Fruit fly (Drosophila melanogaster) whole organism, pupa: ENCODE data around the gene Blm.

ENCODE experiments used
- CG10348 ChIP-seq: fragments of 200-800 bp; sonication (Bioruptor generic); IDR thresholded peaks from 2 replicates; pipeline ENCODE4 v1.3.6; 2022; ENCODE audit warnings: missing biosample characterization, missing genetic modification characterization
- CG12605 ChIP-seq: fragments of 200-800 bp; sonication (Bioruptor generic); IDR thresholded peaks from 2 replicates; pipeline ENCODE4 v1.3.6; 2022; ENCODE audit warnings: missing biosample characterization, missing genetic modification characterization
- CG13204 ChIP-seq: fragments of 200-800 bp; sonication (Bioruptor generic); optimal IDR thresholded peaks from 2 replicates; lab custom pipeline; 2018; ENCODE audit warnings: missing biosample characterization, mild to moderate bottlenecking, missing genetic modification characterization, moderate library complexity
- CG14655 ChIP-seq: fragments of 200-800 bp; sonication (Bioruptor generic); optimal IDR thresholded peaks from 3 replicates; lab custom pipeline; 2017; ENCODE audit warnings: mild to moderate bottlenecking, missing biosample characterization, missing genetic modification reagents, missing genetic modification characterization
- CG15710 ChIP-seq: fragments of 200-800 bp; sonication (Bioruptor generic); optimal IDR thresholded peaks from 2 replicates; lab custom pipeline; 2018; ENCODE audit warnings: missing biosample characterization, mild to moderate bottlenecking, missing genetic modification characterization, moderate library complexity
- CG17806 ChIP-seq: fragments of 200-800 bp; sonication (Bioruptor generic); optimal IDR thresholded peaks from 2 replicates; lab custom pipeline; 2018; ENCODE audit warnings: missing biosample characterization, mild to moderate bottlenecking, missing genetic modification characterization, moderate library complexity
- CG32121 ChIP-seq: fragments of 200-800 bp; sonication (Bioruptor generic); IDR thresholded peaks from 2 replicates; pipeline ENCODE4 v1.3.6; 2022; ENCODE audit warnings: missing biosample characterization, missing genetic modification characterization
- CG34367 ChIP-seq: fragments of 200-800 bp; sonication (Bioruptor generic); optimal IDR thresholded peaks from 2 replicates; lab custom pipeline; 2018; ENCODE audit warnings: missing biosample characterization, mild to moderate bottlenecking, missing genetic modification characterization
- CG4496 ChIP-seq: fragments of 200-800 bp; sonication (Bioruptor generic); IDR thresholded peaks from 3 replicates; pipeline ENCODE4 v1.3.6; 2022; ENCODE audit warnings: missing biosample characterization, missing genetic modification characterization
- CG8159 ChIP-seq: fragments of 200-800 bp; sonication (Bioruptor generic); optimal IDR thresholded peaks from 3 replicates; lab custom pipeline; 2018; ENCODE audit warnings: missing biosample characterization, mild to moderate bottlenecking, missing genetic modification characterization, moderate library complexity
- CG9948 ChIP-seq: fragments of 200-800 bp; sonication (Bioruptor generic); optimal IDR thresholded peaks from 2 replicates; lab custom pipeline; 2018; ENCODE audit warnings: missing biosample characterization, mild to moderate bottlenecking, missing genetic modification characterization, moderate library complexity
- D1 ChIP-seq: fragments of 200-800 bp; sonication (Bioruptor generic); optimal IDR thresholded peaks from 2 replicates; lab custom pipeline; 2018; ENCODE audit warnings: missing biosample characterization, mild to moderate bottlenecking, missing genetic modification characterization, moderate library complexity
- EcR ChIP-seq: fragments of 200-800 bp; sonication (Bioruptor generic); optimal IDR thresholded peaks from 3 replicates; lab custom pipeline; 2019; ENCODE audit warnings: missing biosample characterization, missing genetic modification characterization, mild to moderate bottlenecking, moderate library complexity, missing genetic modification reagents
- Ets98B ChIP-seq: fragments of 200-800 bp; sonication (Bioruptor generic); IDR thresholded peaks from 2 replicates; pipeline ENCODE4 v1.3.6; 2022; ENCODE audit warnings: missing biosample characterization, missing genetic modification characterization
- Pif1A ChIP-seq: fragments of 200-800 bp; sonication (Bioruptor generic); optimal IDR thresholded peaks from 3 replicates; lab custom pipeline; 2016; ENCODE audit warnings: missing biosample characterization, missing genetic modification characterization
- Pif1B ChIP-seq: fragments of 200-800 bp; sonication (Bioruptor generic); optimal IDR thresholded peaks from 3 replicates; lab custom pipeline; 2016; ENCODE audit warnings: missing biosample characterization, missing genetic modification characterization
- Snoo ChIP-seq: fragments of 200-800 bp; sonication (Bioruptor generic); optimal IDR thresholded peaks from 3 replicates; lab custom pipeline; 2017; ENCODE audit warnings: missing biosample characterization, mild to moderate bottlenecking, missing genetic modification characterization, inconsistent platforms
- fd96Ca ChIP-seq: fragments of 200-800 bp; sonication (Bioruptor generic); IDR thresholded peaks from 3 replicates; pipeline ENCODE4 v1.3.6; 2022; ENCODE audit warnings: missing biosample characterization, missing genetic modification characterization
- gl ChIP-seq: fragments of 200-800 bp; sonication (Bioruptor generic); optimal IDR thresholded peaks from 2 replicates; lab custom pipeline; 2018; ENCODE audit warnings: missing biosample characterization, mild to moderate bottlenecking, missing genetic modification characterization
- rn ChIP-seq: fragments of 200-800 bp; sonication (Bioruptor generic); IDR thresholded peaks from 2 replicates; pipeline ENCODE4 v1.3.6; 2022; ENCODE audit warnings: missing biosample characterization, missing genetic modification characterization

Blm gene

DNA sequence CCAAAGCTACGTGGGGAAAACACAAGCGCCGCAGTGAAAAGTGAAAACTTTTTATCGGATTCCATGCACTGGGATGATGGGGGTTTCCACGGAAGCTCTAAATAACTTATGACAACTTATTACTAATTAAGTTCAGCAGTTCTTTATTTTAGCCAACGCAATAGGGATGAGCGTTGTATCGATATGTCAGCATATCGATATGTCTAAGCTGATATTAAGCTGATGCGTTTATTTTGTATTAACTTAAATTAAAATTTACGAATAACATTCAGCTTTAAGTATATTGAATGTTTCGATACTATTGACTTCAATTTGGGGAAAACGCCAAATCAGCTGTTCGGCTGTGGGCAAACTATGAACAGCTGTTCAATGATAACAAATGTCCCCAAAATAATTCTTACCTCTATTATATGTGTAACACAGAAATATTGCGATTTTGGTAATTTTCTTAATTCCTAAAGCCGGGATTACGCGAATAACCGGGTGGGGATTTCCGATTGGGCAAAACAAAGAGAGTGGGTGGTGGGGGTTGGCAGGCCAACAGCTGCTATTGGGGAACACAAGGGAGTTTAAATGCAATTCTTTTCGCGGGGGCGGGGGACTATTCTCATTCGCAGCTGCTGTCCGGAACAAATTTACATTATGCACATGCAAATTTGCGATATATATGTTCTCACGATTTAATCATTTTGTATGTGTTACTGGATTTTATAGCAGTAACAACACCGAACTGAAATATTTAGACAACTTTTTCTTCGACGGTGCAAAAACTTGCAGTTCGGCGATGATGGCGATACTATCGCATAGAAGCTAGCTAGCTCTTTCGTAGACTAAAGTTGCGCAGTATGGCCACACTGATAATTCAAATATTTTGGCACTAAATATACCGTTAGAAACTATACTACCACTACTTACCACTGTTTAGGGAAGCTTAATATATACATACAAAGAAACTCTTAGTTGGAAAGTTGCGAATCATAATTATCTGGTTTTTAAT, 8.0 kb upstream of the Blm start, which contains the start of gene CG6923:
CG6923 (minus strand) TSS at position 733 of the 997 bp plus-strand sequence.
- no peak for TF ChIP-seq rn
- no peak for TF ChIP-seq CG12605 (GFP tag; lab: Robert Waterston, UW)
- no peak for TF ChIP-seq CG32121
- no peak for TF ChIP-seq fd96Ca
- no peak for TF ChIP-seq Pif1A (GFP tag; lab: Kevin White, UChicago)
- no peak for TF ChIP-seq EcR (GFP tag; lab: Kevin White, UChicago)
- no peak for TF ChIP-seq Snoo (tag; lab: Kevin White, UChicago)
- TF ChIP-seq gl (tag; lab: Kevin White, UChicago): no peak

DNA sequence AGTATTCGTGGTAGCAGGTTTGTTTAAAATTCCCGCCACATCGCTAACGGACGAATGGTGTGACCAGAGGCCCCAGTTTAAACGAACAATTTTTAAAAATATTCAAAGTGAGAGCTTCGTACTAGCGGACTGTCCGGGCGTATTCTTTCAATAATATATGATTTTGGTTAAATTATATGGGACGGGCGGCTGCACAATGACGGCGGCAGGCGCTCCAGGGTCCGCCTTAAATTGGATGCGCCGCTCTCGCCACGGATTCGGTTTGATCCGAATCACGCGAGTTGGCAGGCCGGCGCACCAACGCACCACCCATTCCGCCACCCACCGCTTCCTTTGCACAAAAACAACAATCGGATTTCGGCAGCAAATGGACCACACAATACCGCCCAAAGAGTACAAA, 6.2 kb downstream of the Blm start, which contains the start of gene CG14721:
CG14721 (plus strand) TSS at position 111 of the 400 bp plus-strand sequence.
- TF ChIP-seq Snoo (tag; lab: Kevin White, UChicago): no peak
- peak; percentile 8; the same call in 1 of the 3 replicates for TF ChIP-seq CG4496 (GFP tag; lab: Robert Waterston, UW)
- TF ChIP-seq CG34367: no peak
- no peak for TF ChIP-seq D1
- no peak for TF ChIP-seq CG17806 (tag; lab: Kevin White, UChicago)
- no peak for TF ChIP-seq CG9948 (tag; lab: Kevin White, UChicago)
- TF ChIP-seq CG12605 (GFP tag; lab: Robert Waterston, UW): no peak

DNA sequence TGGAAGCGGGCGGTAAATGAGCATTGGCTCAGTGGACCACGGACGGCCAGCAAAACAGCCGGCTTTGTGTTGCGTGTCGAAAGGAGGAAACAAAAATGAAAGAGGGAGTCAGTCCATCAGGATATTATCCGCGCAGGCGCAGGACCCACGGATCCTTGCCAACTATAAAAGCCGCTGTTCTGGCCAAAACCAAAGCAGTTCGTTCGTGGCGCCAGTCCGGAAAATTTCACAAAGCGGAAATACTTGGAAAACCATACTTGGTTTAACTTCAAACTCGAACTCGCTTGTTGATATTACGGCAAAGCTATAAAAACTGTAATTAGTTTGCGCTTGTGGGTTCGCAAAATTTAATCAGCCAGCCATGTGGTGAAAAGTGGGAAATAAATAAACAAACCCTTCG, 20.0 kb downstream of the Blm start, which contains the start of gene CG12594:
CG12594 (plus strand) TSS at position 142 of the 400 bp plus-strand sequence.
- TF ChIP-seq fd96Ca: no peak
- no peak for TF ChIP-seq D1
- TF ChIP-seq CG8159: no peak
- no peak for TF ChIP-seq CG34367
- no peak for TF ChIP-seq Pif1B
- TF ChIP-seq CG32121: no peak
- TF ChIP-seq CG12605 (GFP tag; lab: Robert Waterston, UW): no peak

DNA sequence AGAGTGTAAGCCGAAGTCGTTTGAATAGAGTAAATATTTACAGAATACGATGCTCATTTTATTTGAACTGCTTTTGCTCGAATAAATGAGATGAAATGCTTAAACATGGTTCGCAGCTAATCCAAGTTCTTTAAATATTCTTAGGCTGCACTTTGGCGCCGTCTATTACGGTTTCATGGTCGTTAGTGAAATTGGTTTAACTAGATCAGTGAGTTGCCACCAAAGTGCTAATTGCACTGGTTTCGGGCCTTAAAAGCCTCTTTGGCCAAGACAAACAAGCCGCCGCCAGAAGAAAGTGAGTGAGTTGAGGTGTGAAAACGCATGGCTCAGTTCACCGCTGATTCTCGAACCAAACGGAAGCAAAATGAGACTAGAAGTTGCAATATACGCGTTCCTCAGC, 30.2 kb downstream of the Blm start, which contains the start of gene CG14720:
CG14720 (plus strand) TSS at position 301 of the 400 bp plus-strand sequence.
- TF ChIP-seq CG9948 (tag; lab: Kevin White, UChicago) (no peak), CG15710 (no peak), Snoo (tag; lab: Kevin White, UChicago) (no peak), CG34367 (no peak), CG14655 (GFP tag; lab: Kevin White, UChicago) (no peak), Ets98B (GFP tag; lab: Robert Waterston, UW) (no peak), CG10348 (GFP tag; lab: Robert Waterston, UW) (no peak), CG4496 (GFP tag; lab: Robert Waterston, UW) (no peak), gl (tag; lab: Kevin White, UChicago) (no peak), CG13204 (no peak), Pif1A (GFP tag; lab: Kevin White, UChicago) (no peak), D1 (no peak), CG8159 (no peak)

DNA sequence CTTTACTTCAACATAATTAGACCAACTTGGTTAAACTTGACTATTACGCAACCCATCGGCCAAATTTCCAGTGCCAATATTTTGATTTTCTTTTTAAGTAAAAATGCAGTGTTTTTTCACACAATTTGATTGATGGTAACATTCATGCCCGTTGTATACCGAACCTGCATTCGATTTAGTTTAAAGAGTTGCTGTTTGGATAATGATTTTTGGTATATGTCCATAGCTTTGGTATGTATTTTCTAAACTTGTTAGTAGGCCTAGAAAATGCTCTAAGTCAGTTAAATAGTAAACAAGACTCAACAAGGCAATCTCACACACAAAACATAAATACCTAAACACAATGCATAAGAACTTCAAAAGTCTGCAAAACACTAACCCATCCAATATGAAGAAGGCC, 37.9 kb downstream of the Blm start, which contains the start of gene I-t:
I-t (plus strand) TSS at position 301 of the 400 bp plus-strand sequence.
- TF ChIP-seq gl (tag; lab: Kevin White, UChicago): no peak
- TF ChIP-seq CG10348 (GFP tag; lab: Robert Waterston, UW): no peak
- TF ChIP-seq D1: no peak
- no peak for TF ChIP-seq EcR (GFP tag; lab: Kevin White, UChicago)
- no peak for TF ChIP-seq CG13204
- no peak for TF ChIP-seq CG17806 (tag; lab: Kevin White, UChicago)
- TF ChIP-seq, all 21 proteins: peak for 0

DNA sequence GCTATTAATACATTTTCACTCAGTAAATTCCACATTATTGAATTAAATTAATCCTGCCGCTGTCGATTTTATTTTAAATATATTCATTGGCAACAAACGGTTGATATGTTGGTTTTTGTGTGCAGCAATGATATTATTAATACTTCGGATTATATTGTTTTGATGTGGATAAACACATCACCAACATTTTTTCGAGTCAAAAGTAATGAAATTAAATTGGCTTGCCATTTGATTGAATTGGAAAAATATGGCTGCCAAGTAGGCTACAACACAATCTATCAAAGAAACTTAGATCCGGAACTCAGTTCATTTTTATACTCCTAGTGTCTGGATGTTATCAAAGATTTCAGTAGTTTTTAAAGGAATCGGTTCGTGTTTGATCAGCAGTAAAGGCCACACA, 41.3 kb downstream of the Blm start, which contains the start of gene CG14718:
CG14718 (plus strand) TSS at position 301 of the 400 bp plus-strand sequence.
- TF ChIP-seq gl (tag; lab: Kevin White, UChicago): no peak
- no peak for TF ChIP-seq Snoo (tag; lab: Kevin White, UChicago)
- no peak for TF ChIP-seq CG8159
- TF ChIP-seq Pif1B: no peak
- TF ChIP-seq CG17806 (tag; lab: Kevin White, UChicago): no peak
- no peak for TF ChIP-seq CG15710
- no peak for TF ChIP-seq CG13204
- TF ChIP-seq rn: no peak
- no peak for TF ChIP-seq CG32121
- no peak for TF ChIP-seq Pif1A (GFP tag; lab: Kevin White, UChicago)
- TF ChIP-seq Ets98B (GFP tag; lab: Robert Waterston, UW): no peak
- TF ChIP-seq CG12605 (GFP tag; lab: Robert Waterston, UW): no peak
- no peak for TF ChIP-seq CG4496 (GFP tag; lab: Robert Waterston, UW)
- no peak for TF ChIP-seq D1
- TF ChIP-seq CG9948 (tag; lab: Kevin White, UChicago): no peak
- TF ChIP-seq, all 21 proteins: peak for 0

DNA sequence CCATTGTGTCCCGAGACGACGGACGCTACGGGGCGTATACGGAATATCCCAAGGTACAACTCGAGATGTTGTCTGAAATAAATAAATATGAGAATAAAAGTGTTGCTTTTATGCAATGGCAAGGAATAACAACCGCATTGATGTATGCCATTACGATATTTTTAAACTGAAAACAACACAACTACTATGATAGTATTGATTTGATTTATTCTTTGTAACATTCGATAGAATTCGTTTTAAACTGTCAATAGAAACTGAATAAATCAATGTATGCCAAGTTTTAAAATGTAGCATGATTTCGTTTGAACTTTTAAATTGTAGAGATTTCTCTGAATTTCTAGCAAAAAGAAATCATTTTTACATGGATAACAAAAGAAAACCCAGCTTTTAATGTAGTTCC, 45.4 kb downstream of the Blm start, which contains the start of gene CG14717:
CG14717 (plus strand) TSS at position 301 of the 400 bp plus-strand sequence.
- TF ChIP-seq CG8159: no peak
- TF ChIP-seq CG12605 (GFP tag; lab: Robert Waterston, UW): no peak
